Worm (Caenorhabditis elegans) whole organism, L4/young adult: ENCODE data around the gene Y6G8.15.

Experiments used
- W03F9.2 ChIP-seq: fragments of 150-350 bp; optimal IDR thresholded peaks from 2 replicates; lab custom pipeline; 2014; ENCODE audit warnings: missing biosample characterization, missing genetic modification characterization
- him-1 ChIP-seq: sonication (generic microtip); optimal IDR thresholded peaks from 2 replicates; lab custom pipeline; 2016; ENCODE audit warnings: missing genotype, missing genetic modification reagents, missing genetic modification characterization, missing compliant biosample characterization

DNA sequence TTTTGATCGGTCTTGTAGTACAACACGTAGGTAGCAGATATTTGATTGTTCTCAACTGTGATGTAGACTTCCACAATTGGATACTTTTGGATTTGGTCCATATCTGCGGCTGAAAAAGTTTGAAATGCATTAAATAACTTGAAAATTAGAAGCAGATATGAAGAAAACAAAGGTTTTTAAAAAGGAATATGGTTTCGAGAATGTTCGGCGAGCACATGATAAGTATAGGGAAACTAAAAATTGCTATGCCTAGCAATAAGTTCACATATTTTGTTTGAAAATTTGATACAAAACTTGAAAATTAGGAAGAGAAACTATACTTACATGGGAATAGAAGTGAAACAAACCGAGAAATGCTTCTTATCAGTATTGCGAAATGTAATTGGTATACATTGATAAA lies 5.2 kb upstream of the Y6G8.15 start, which contains the start of gene Y6G8.5:
- TF ChIP-seq him-1 (tag; lab: Kevin White, UChicago) (no peak), W03F9.2 (tag; lab: Kevin White, UChicago) (no peak)
